Fruit fly (Drosophila melanogaster) whole organism, adult: ENCODE data around the gene para.

Source experiments
- CG12768 ChIP-seq: fragments of 200-800 bp; sonication (Bioruptor generic); optimal IDR thresholded peaks from 2 replicates; lab custom pipeline; 2017; ENCODE audit warnings: missing biosample characterization, missing genetic modification characterization, mild to moderate bottlenecking, moderate library complexity, missing genetic modification reagents
- CG7101 ChIP-seq: fragments of 200-800 bp; sonication (Bioruptor generic); optimal IDR thresholded peaks from 2 replicates; lab custom pipeline; 2018; ENCODE audit warnings: missing biosample characterization, mild to moderate bottlenecking, missing genetic modification characterization, moderate library complexity
- Clk ChIP-seq: fragments of 200-800 bp; sonication (Bioruptor generic); optimal IDR thresholded peaks from 2 replicates; lab custom pipeline; 2017; ENCODE audit warnings: missing biosample characterization, missing genetic modification characterization
- Crg-1 ChIP-seq: fragments of 200-800 bp; sonication (Bioruptor generic); optimal IDR thresholded peaks from 2 replicates; lab custom pipeline; 2016; ENCODE audit warnings: missing biosample characterization, missing genetic modification characterization
- Hr96 ChIP-seq: fragments of 200-800 bp; sonication (Bioruptor generic); optimal IDR thresholded peaks from 2 replicates; lab custom pipeline; 2016; ENCODE audit warnings: missing biosample characterization, missing genetic modification characterization
- bab1 ChIP-seq: fragments of 200-800 bp; sonication (Bioruptor generic); optimal IDR thresholded peaks from 3 replicates; lab custom pipeline; 2019; ENCODE audit warnings: missing biosample characterization, mild to moderate bottlenecking, missing genetic modification characterization, moderate library complexity
- cic ChIP-seq: fragments of 200-800 bp; sonication (Bioruptor generic); optimal IDR thresholded peaks from 2 replicates; lab custom pipeline; 2017; ENCODE audit warnings: missing biosample characterization, mild to moderate bottlenecking, missing genetic modification characterization, moderate library complexity
- kay ChIP-seq: fragments of 200-800 bp; sonication (Bioruptor generic); peaks from one replicate; lab custom pipeline; 2016; ENCODE audit warnings: missing biosample characterization, missing genetic modification characterization, borderline replicate concordance
- tj ChIP-seq: fragments of 200-800 bp; sonication (Bioruptor generic); optimal IDR thresholded peaks from 3 replicates; lab custom pipeline; 2017; ENCODE audit warnings: missing biosample characterization, mild to moderate bottlenecking, missing genetic modification characterization, moderate library complexity
- toe ChIP-seq: fragments of 200-800 bp; sonication (Bioruptor generic); optimal IDR thresholded peaks from 2 replicates; lab custom pipeline; 2016; ENCODE audit warnings: missing biosample characterization, missing genetic modification characterization

DNA sequence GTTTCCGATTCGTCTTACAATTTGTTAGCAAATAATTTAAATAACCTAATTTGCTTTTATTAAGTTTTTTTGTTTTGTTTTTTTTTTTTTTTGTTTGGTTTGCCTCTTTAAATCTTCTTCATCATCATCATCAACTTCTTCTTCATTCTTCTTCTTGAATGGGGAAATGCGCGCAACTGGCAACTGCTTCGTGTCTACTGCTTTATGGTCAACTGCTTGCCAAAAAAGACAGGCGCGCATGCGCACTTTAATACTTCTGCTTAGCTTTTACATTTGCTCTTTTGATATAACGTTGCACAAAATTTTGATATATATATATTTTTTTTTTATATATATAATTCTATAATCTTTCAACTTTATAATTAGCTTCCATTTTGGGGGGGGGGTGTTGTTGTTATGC, 32.5 kb upstream of the para start:
- TF ChIP-seq kay (GFP tag; lab: Kevin White, UChicago) (peak; percentile 39), Clk (GFP tag; lab: Kevin White, UChicago) (no peak), CG7101 (tag; lab: Kevin White, UChicago) (no peak), Hr96 (no peak), cic (GFP tag; lab: Kevin White, UChicago) (no peak), bab1 (no peak), toe (GFP tag; lab: Kevin White, UChicago) (no peak), tj (GFP tag; lab: Kevin White, UChicago) (no peak), Crg-1 (GFP tag; lab: Kevin White, UChicago) (no peak), CG12768 (GFP tag; lab: Kevin White, UChicago) (no peak)
